Fruit fly (Drosophila melanogaster): Measurements from ENCODE around the gene dpr3.

Gene dpr3

DNA sequence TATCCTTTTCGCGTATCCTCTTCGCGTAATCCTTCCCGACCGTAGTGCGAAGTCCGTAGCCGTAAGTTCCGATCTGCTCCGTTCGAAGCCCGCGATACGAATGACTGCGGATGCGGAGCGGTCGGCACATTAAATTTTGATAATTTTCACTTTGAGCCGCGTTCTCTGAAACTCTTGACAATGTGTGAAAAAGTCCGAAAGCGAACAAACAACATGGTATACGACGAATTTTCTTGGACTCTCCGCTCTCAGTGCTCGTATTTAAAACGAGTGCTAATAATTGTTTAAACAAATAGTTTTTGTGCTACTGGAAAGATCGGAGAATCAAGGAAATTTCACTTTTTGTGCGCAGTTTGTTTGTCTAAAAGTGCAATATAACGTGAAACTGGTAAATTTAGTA, 73.7 kb downstream of the dpr3 start, which contains the start of gene CG42296:
Gene CG42296, minus strand, starts transcription at position 101 of the 400 bp plus-strand sequence.
- TF ChIP-seq CG9705 (GFP tag; optimal IDR thresholded peaks at IDR 0.05): no peak
- TF ChIP-seq CG32264 (GFP tag; optimal IDR thresholded peaks at IDR 0.05): no peak
- no peak for TF ChIP-seq foxo (GFP tag; optimal IDR thresholded peaks at IDR 0.05)
- no peak for TF ChIP-seq brk (GFP tag; optimal IDR thresholded peaks at IDR 0.05)
- TF ChIP-seq GATAd (GFP tag; optimal IDR thresholded peaks at IDR 0.05): no peak
- no peak for TF ChIP-seq Dif (GFP tag; optimal IDR thresholded peaks at IDR 0.05; ENCODE audit: partially characterized antibody)
- no peak for TF ChIP-seq Hr83 (GFP tag; optimal IDR thresholded peaks at IDR 0.05; ENCODE audit: poor library complexity, severe bottlenecking)
- TF ChIP-seq rgr (GFP tag; optimal IDR thresholded peaks at IDR 0.05): no peak
- TF ChIP-seq dmrt93B (GFP tag; optimal IDR thresholded peaks at IDR 0.05): no peak
- TF ChIP-seq sv (GFP tag; optimal IDR thresholded peaks at IDR 0.05): no peak
- TF ChIP-seq lola (GFP tag; optimal IDR thresholded peaks at IDR 0.05): no peak
- TF ChIP-seq Hr78 (GFP tag; optimal IDR thresholded peaks at IDR 0.05): no peak
- TF ChIP-seq Hnf4 (GFP tag; optimal IDR thresholded peaks at IDR 0.05): no peak
- no peak for TF ChIP-seq woc (GFP tag; optimal IDR thresholded peaks at IDR 0.05)

dm6 chr2L:2032076-2032475, 77.6 kb downstream of the dpr3 start:
- TF ChIP-seq CG9705 (GFP tag; optimal IDR thresholded peaks at IDR 0.05) (no peak), CrebA (GFP tag; optimal IDR thresholded peaks at IDR 0.05; ENCODE audit: borderline replicate concordance) (no peak)

dm6 chr2L:2031522-2031921, 78.2 kb downstream of the dpr3 start:
- no peak for TF ChIP-seq dmrt93B (GFP tag; optimal IDR thresholded peaks at IDR 0.05)
- TF ChIP-seq CG32264 (GFP tag; optimal IDR thresholded peaks at IDR 0.05): no peak
- TF ChIP-seq dsf (GFP tag; optimal IDR thresholded peaks at IDR 0.05; ENCODE audit: borderline replicate concordance): no peak
- TF ChIP-seq lola (GFP tag; optimal IDR thresholded peaks at IDR 0.05): no peak
- no peak for TF ChIP-seq Hr83 (GFP tag; optimal IDR thresholded peaks at IDR 0.05; ENCODE audit: poor library complexity, severe bottlenecking)
- TF ChIP-seq dl (GFP tag; optimal IDR thresholded peaks at IDR 0.05; ENCODE audit: insufficient read depth in 1 of 2, partially characterized antibody in 2 of 2): no peak
- TF ChIP-seq foxo (GFP tag; optimal IDR thresholded peaks at IDR 0.05): no peak
- TF ChIP-seq jim (GFP tag; optimal IDR thresholded peaks at IDR 0.05): no peak
- TF ChIP-seq CrebA (GFP tag; optimal IDR thresholded peaks at IDR 0.05; ENCODE audit: borderline replicate concordance): no peak
- no peak for TF ChIP-seq Vsx2 (GFP tag; optimal IDR thresholded peaks at IDR 0.05; ENCODE audit: partially characterized antibody)
- TF ChIP-seq Dfd (GFP tag; optimal IDR thresholded peaks at IDR 0.05): no peak
- TF ChIP-seq fru (GFP tag; optimal IDR thresholded peaks at IDR 0.05): no peak
- no peak for TF ChIP-seq usp (GFP tag; optimal IDR thresholded peaks at IDR 0.05)
- TF ChIP-seq GATAd (GFP tag; optimal IDR thresholded peaks at IDR 0.05): no peak
- TF ChIP-seq Sp1 (GFP tag; optimal IDR thresholded peaks at IDR 0.05): no peak

dm6 chr2L:2022823-2023222, 86.9 kb downstream of the dpr3 start:
- TF ChIP-seq foxo (GFP tag; optimal IDR thresholded peaks at IDR 0.05): no peak
- TF ChIP-seq N (GFP tag; optimal IDR thresholded peaks at IDR 0.05): no peak
- TF ChIP-seq dsf (GFP tag; optimal IDR thresholded peaks at IDR 0.05; ENCODE audit: borderline replicate concordance): no peak
- TF ChIP-seq rgr (GFP tag; optimal IDR thresholded peaks at IDR 0.05): no peak
- TF ChIP-seq Hr83 (GFP tag; optimal IDR thresholded peaks at IDR 0.05; ENCODE audit: poor library complexity, severe bottlenecking): no peak
- TF ChIP-seq GATAd (GFP tag; optimal IDR thresholded peaks at IDR 0.05): no peak
- no peak for TF ChIP-seq usp (GFP tag; optimal IDR thresholded peaks at IDR 0.05)
- no peak for TF ChIP-seq dl (GFP tag; optimal IDR thresholded peaks at IDR 0.05; ENCODE audit: insufficient read depth in 1 of 2, partially characterized antibody in 2 of 2)
- TF ChIP-seq h (GFP tag; optimal IDR thresholded peaks at IDR 0.05): no peak
- no peak for TF ChIP-seq tai (GFP tag; optimal IDR thresholded peaks at IDR 0.05)
- TF ChIP-seq sage (GFP tag; optimal IDR thresholded peaks at IDR 0.05): no peak

- no peak for TF ChIP-seq Abd-B (GFP tag; optimal IDR thresholded peaks at IDR 0.05)
- no peak for TF ChIP-seq CG9705 (GFP tag; optimal IDR thresholded peaks at IDR 0.05)
- no peak for TF ChIP-seq CG32264 (GFP tag; optimal IDR thresholded peaks at IDR 0.05)
- TF ChIP-seq Sp1 (GFP tag; optimal IDR thresholded peaks at IDR 0.05): no peak
- TF ChIP-seq dl (GFP tag; optimal IDR thresholded peaks at IDR 0.05; ENCODE audit: insufficient read depth in 1 of 2, partially characterized antibody in 2 of 2): no peak
- no peak for TF ChIP-seq tai (GFP tag; optimal IDR thresholded peaks at IDR 0.05)
- TF ChIP-seq ey (GFP tag; optimal IDR thresholded peaks at IDR 0.05): no peak
- no peak for TF ChIP-seq HLH106 (tag; optimal IDR thresholded peaks at IDR 0.05)
- TF ChIP-seq rgr (GFP tag; optimal IDR thresholded peaks at IDR 0.05): no peak
- no peak for TF ChIP-seq Myc (optimal IDR thresholded peaks at IDR 0.05)
- TF ChIP-seq dmrt93B (GFP tag; optimal IDR thresholded peaks at IDR 0.05): no peak
- TF ChIP-seq fru (GFP tag; optimal IDR thresholded peaks at IDR 0.05): no peak
- TF ChIP-seq brk (GFP tag; optimal IDR thresholded peaks at IDR 0.05): no peak
- TF ChIP-seq Mio (GFP tag; optimal IDR thresholded peaks at IDR 0.05): no peak
- no peak for TF ChIP-seq Hnf4 (GFP tag; optimal IDR thresholded peaks at IDR 0.05)
These were observed 94.5 kb downstream of the dpr3 start for dm6 chr2L:2015204-2015603.
